Fruit fly (Drosophila melanogaster): ENCODE results near the gene Cpr76Bd.

The Cpr76Bd gene

dm6 chr3L:19575650-19576049 is 43.1 kb downstream of the Cpr76Bd start (continued):
- TF ChIP-seq CG1832 (GFP tag; optimal IDR thresholded peaks at IDR 0.05) = no peak
- TF ChIP-seq Dad (GFP tag; optimal IDR thresholded peaks at IDR 0.05) = no peak
- TF ChIP-seq Dp (GFP tag; optimal IDR thresholded peaks at IDR 0.05) = no peak
- no peak for TF ChIP-seq CG4404 (GFP tag; IDR thresholded peaks at IDR 0.05)
- no peak for TF ChIP-seq Tbp (GFP tag; optimal IDR thresholded peaks at IDR 0.05)
- TF ChIP-seq corto (GFP tag; optimal IDR thresholded peaks at IDR 0.05) = no peak
- no peak for TF ChIP-seq tna (GFP tag; IDR thresholded peaks at IDR 0.05; ENCODE audit: partially characterized antibody)
- TF ChIP-seq CG11560 (tag; IDR thresholded peaks at IDR 0.05) = no peak
- no peak for TF ChIP-seq CG13287 (GFP tag; IDR thresholded peaks at IDR 0.05; ENCODE audit: partially characterized antibody)
- TF ChIP-seq Hey (tag; optimal IDR thresholded peaks at IDR 0.05) = no peak
- 0 out of 2 replicates have a peak, but pooled peaks have one; percentile 19 for TF ChIP-seq gsb (GFP tag; IDR thresholded peaks at IDR 0.05)
- TF ChIP-seq trem (tag; optimal IDR thresholded peaks at IDR 0.05) = no peak
- peak; percentile 40 for TF ChIP-seq cg (GFP tag; optimal IDR thresholded peaks at IDR 0.05)
- TF ChIP-seq Kr (GFP tag; optimal IDR thresholded peaks at IDR 0.05) = no peak
- no peak for TF ChIP-seq zf30C (GFP tag; optimal IDR thresholded peaks at IDR 0.05)
- peak in 1 of 2 experiments; percentile 33 for TF ChIP-seq Hr78 (GFP tag; optimal IDR thresholded peaks at IDR 0.05)
- no peak for TF ChIP-seq E2f1 (GFP tag; IDR thresholded peaks at IDR 0.05)
- no peak for TF ChIP-seq toy (GFP tag; IDR thresholded peaks at IDR 0.05)
- no peak for TF ChIP-seq en (GFP tag; optimal IDR thresholded peaks at IDR 0.05)
- TF ChIP-seq hkb (optimal IDR thresholded peaks at IDR 0.05) = no peak
- TF ChIP-seq hkb (GFP tag; IDR thresholded peaks at IDR 0.05) = no peak
- TF ChIP-seq Hr39 (optimal IDR thresholded peaks at IDR 0.05) = no peak
- TF ChIP-seq E2f2 (GFP tag; IDR thresholded peaks at IDR 0.05) = peak; percentile 24; the same call in 1 of the 2 replicates
- peak; percentile 4 for TF ChIP-seq CG8290 (GFP tag; optimal IDR thresholded peaks at IDR 0.05)
- peak in 1 of 2 experiments; percentile 59 for TF ChIP-seq CG8290 (tag; optimal IDR thresholded peaks at IDR 0.05)
- TF ChIP-seq eyg (GFP tag; optimal IDR thresholded peaks at IDR 0.05) = peak; percentile 35
- peak; percentile 39 for TF ChIP-seq tap (tag; optimal IDR thresholded peaks at IDR 0.05)
- no peak for TF ChIP-seq CG16815 (GFP tag; optimal IDR thresholded peaks at IDR 0.05)
- TF ChIP-seq CG11723 (GFP tag; optimal IDR thresholded peaks at IDR 0.05) = peak; percentile 44
- peak; percentile 30 for TF ChIP-seq CG18262 (tag; optimal IDR thresholded peaks at IDR 0.05)
- TF ChIP-seq Mes4 (GFP tag; optimal IDR thresholded peaks at IDR 0.05) = peak; percentile 41
- TF ChIP-seq stwl (tag; optimal IDR thresholded peaks at IDR 0.05) = no peak
- no peak for TF ChIP-seq Myb (GFP tag; optimal IDR thresholded peaks at IDR 0.05)
- TF ChIP-seq YL-1 (GFP tag; optimal IDR thresholded peaks at IDR 0.05) = no peak
- TF ChIP-seq HmgZ (tag; optimal IDR thresholded peaks at IDR 0.05) = no peak
- TF ChIP-seq MTF-1 (GFP tag; optimal IDR thresholded peaks at IDR 0.05; ENCODE audit: borderline replicate concordance) = peak; percentile 69
- TF ChIP-seq sim (GFP tag; IDR thresholded peaks at IDR 0.05) = no peak
- peak; percentile 13; the same call in 1 of the 2 replicates for TF ChIP-seq chm (GFP tag; IDR thresholded peaks at IDR 0.05)
- no peak for TF ChIP-seq slbo (GFP tag; IDR thresholded peaks at IDR 0.05)
- peak in 1 of 2 experiments; percentile 59 for TF ChIP-seq bsh (GFP tag; optimal IDR thresholded peaks at IDR 0.05)
- TF ChIP-seq CG3726 (GFP tag; IDR thresholded peaks at IDR 0.05) = no peak
- TF ChIP-seq az2 (GFP tag; optimal IDR thresholded peaks at IDR 0.05) = no peak
- TF ChIP-seq pfk (GFP tag; optimal IDR thresholded peaks at IDR 0.05) = no peak
- TF ChIP-seq usp (GFP tag; optimal IDR thresholded peaks at IDR 0.05) = no peak
- TF ChIP-seq CG18476 (GFP tag; optimal IDR thresholded peaks at IDR 0.05) = no peak
- TF ChIP-seq CG33557 (GFP tag; optimal IDR thresholded peaks at IDR 0.05) = peak; percentile 58
- TF ChIP-seq Camta (GFP tag; optimal IDR thresholded peaks at IDR 0.05) = peak; percentile 17
- TF ChIP-seq phol (tag; optimal IDR thresholded peaks at IDR 0.05) = no peak
- no peak for TF ChIP-seq CG7357 (GFP tag; IDR thresholded peaks at IDR 0.05)
- TF ChIP-seq Gug (GFP tag; IDR thresholded peaks at IDR 0.05) = no peak
- TF ChIP-seq CG17361 (GFP tag; IDR thresholded peaks at IDR 0.05) = 0 out of 3 replicates have a peak, but pooled peaks have one; percentile 14
- no peak for TF ChIP-seq CG4424 (GFP tag; optimal IDR thresholded peaks at IDR 0.05)
